Worm (Caenorhabditis elegans) whole organism, midembryonic: ENCODE results near the gene F59C12.4.

Source experiments
- T22C8.4 ChIP-seq: fragments of 200-800 bp; sonication (Bioruptor generic); IDR thresholded peaks from 2 replicates; pipeline ENCODE4 v1.3.6; 2022; ENCODE audit warnings: missing genetic modification characterization, missing compliant biosample characterization
- cog-1 ChIP-seq: sonication (generic microtip); optimal IDR thresholded peaks from 2 replicates; lab custom pipeline; 2016; ENCODE audit warnings: missing genetic modification characterization, missing compliant biosample characterization
- flt-1 ChIP-seq: fragments of 200-800 bp; sonication (Bioruptor generic); IDR thresholded peaks from 2 replicates; pipeline ENCODE4 v1.3.6; 2022; ENCODE audit warnings: missing genetic modification characterization, missing compliant biosample characterization
- klf-2 ChIP-seq: fragments of 200-800 bp; sonication (Bioruptor generic); conservative IDR thresholded peaks from 2 replicates; pipeline ENCODE4 v1.3.6; 2022; ENCODE audit warnings: missing genetic modification reagents, missing genetic modification characterization, missing compliant biosample characterization
- med-1 ChIP-seq: sonication (generic microtip); optimal IDR thresholded peaks from 2 replicates; lab custom pipeline; 2017; ENCODE audit warnings: missing genetic modification characterization, mild to moderate bottlenecking, missing compliant biosample characterization, antibody characterized with exemption, missing genetic modification reagents; ENCODE audit not compliant: insufficient read depth
- ref-1 ChIP-seq: fragments of 200-800 bp; sonication (Bioruptor generic); conservative IDR thresholded peaks from 2 replicates; pipeline ENCODE4 v1.3.6; 2022; ENCODE audit warnings: missing genetic modification reagents, missing genetic modification characterization, missing compliant biosample characterization
- tab-1 ChIP-seq: fragments of 200-800 bp; sonication (Bioruptor generic); IDR thresholded peaks from 2 replicates; pipeline ENCODE4 v1.3.6; 2022; ENCODE audit warnings: missing genetic modification characterization, missing compliant biosample characterization
- ztf-23 ChIP-seq: fragments of 200-800 bp; sonication (Bioruptor generic); IDR thresholded peaks from 2 replicates; pipeline ENCODE4 v1.3.6; 2022; ENCODE audit warnings: missing genetic modification reagents, missing genetic modification characterization, missing compliant biosample characterization
- ztf-29 ChIP-seq: fragments of 200-800 bp; sonication (Bioruptor generic); IDR thresholded peaks from 2 replicates; pipeline ENCODE4 v1.3.6; 2022; ENCODE audit warnings: missing genetic modification reagents, missing genetic modification characterization, missing compliant biosample characterization

Gene F59C12.4

ce11 chrX:16575262-16575661 is 27.2 kb downstream of the F59C12.4 start:
- TF ChIP-seq ref-1 (GFP tag; lab: Robert Waterston, UW) (no peak), flt-1 (GFP tag; lab: Robert Waterston, UW) (no peak), tab-1 (no peak), ztf-23 (GFP tag; lab: Robert Waterston, UW) (no peak), ztf-29 (GFP tag; lab: Robert Waterston, UW) (no peak), T22C8.4 (GFP tag; lab: Robert Waterston, UW) (no peak), med-1 (no peak), klf-2 (no peak), cog-1 (tag; lab: Kevin White, UChicago) (no peak)

DNA sequence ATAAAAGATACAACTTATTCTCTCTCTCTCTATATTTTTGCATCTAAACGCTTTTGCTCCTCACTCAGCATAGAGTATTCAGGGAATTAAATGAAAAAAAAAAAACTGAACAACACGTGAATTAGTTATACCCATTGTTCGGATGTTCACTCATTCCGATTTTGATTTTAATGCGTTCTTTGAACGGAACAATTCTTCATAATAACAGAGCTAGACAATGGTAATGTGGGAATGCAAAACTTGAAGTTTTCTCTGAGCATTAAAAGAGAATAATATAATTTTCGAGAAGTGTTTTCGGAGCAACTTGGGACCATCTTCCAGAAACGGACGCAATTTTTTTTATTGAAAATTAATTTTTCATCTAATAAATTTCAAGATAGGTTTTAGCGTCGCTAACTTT is 28.1 kb downstream of the F59C12.4 start:
- no peak for TF ChIP-seq ref-1 (GFP tag; lab: Robert Waterston, UW)
- TF ChIP-seq ztf-29 (GFP tag; lab: Robert Waterston, UW), result no peak
- TF ChIP-seq med-1, result no peak
- no peak for TF ChIP-seq T22C8.4 (GFP tag; lab: Robert Waterston, UW)
- no peak for TF ChIP-seq tab-1
- TF ChIP-seq cog-1 (tag; lab: Kevin White, UChicago), result no peak
- no peak for TF ChIP-seq klf-2
- no peak for TF ChIP-seq ztf-23 (GFP tag; lab: Robert Waterston, UW)
- no peak for TF ChIP-seq flt-1 (GFP tag; lab: Robert Waterston, UW)

- no peak for TF ChIP-seq klf-2
- no peak for TF ChIP-seq ztf-29 (GFP tag; lab: Robert Waterston, UW)
- no peak for TF ChIP-seq med-1
- no peak for TF ChIP-seq flt-1 (GFP tag; lab: Robert Waterston, UW)
- TF ChIP-seq ztf-23 (GFP tag; lab: Robert Waterston, UW), result no peak
Measured at ce11 chrX:16571877-16572276, 30.5 kb downstream of the F59C12.4 start.

ce11 chrX:16566358-16566757 is 36.1 kb downstream of the F59C12.4 start:
- no peak for TF ChIP-seq ztf-23 (GFP tag; lab: Robert Waterston, UW)

DNA sequence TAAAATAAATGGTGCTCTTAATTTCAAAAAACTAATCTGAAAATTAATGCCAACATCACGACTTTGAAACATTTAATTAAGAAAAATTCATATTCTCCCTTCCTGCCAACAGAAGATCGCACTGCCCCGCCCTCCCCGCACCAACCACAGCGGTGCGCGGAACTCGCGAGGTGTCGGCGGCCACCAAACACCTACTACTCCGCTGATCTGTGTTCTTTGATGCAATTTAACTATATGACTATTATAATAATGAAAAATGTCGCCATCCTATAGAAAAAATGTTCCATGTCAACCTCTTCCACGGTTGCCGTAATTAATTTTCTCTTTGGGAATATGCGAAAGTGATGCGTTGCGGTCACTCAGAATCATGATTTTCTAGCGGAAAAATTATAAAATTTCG is 36.6 kb downstream of the F59C12.4 start:
- TF ChIP-seq cog-1 (tag; lab: Kevin White, UChicago), result no peak
- no peak for TF ChIP-seq ref-1 (GFP tag; lab: Robert Waterston, UW)

DNA sequence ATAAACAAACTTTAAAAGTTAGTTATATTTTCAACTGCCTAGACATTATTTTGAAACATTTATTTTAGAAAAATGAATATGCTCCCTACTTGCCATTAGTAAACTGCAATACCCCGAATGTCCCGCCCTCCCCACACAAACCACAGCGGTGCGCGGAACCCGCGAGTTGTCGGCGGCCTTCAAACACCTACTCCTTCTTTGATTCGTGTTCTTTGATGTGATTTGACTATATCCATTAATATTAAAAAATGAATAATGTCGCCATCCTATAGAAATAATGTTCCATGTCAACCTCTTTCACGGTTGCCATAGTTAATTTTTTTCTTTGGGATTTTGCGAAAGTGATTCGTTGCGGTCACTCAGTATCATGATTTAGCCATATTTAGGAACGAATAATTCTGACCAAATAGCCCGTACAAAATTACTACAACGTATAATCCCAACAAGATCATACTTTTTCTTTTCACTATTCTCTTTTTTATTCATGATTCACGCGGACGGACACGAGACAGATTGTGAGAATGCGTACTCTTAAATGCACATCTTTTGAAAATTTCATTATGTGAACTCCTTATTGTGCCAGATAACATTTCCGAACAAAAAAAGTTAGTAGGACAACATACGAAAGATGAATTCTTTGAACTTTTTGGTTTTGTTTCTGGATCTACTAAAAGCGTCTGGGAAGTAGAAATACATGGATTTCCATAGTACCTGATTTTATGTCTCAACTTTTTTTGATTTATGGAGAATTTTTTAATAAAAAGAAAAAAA is 37.7 kb downstream of the F59C12.4 start:
- TF ChIP-seq tab-1 (no peak), klf-2 (no peak), ref-1 (GFP tag; lab: Robert Waterston, UW) (no peak), flt-1 (GFP tag; lab: Robert Waterston, UW) (0 out of 2 replicates have a peak, but pooled peaks have one; percentile 5), cog-1 (tag; lab: Kevin White, UChicago) (no peak), ztf-29 (GFP tag; lab: Robert Waterston, UW) (no peak), ztf-23 (GFP tag; lab: Robert Waterston, UW) (no peak)

DNA sequence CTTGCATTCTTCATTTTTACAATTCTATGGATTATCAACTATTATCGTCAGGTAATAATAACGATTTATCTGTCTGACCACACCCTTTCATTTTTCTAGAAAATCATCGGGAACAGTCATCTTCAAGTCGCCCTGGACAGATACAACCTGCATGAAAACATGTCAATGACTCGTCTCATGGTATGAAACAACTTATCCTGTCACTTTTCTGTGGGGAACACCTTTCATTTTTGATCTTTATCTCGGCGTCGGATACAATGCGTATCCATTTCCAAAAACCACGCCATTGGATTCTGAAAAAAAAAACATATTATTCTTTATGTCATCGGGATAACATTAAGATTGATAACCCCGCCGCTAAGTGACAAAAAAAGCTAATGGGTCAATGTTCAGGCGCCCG is 41.5 kb downstream of the F59C12.4 start:
- TF ChIP-seq med-1, result no peak
- no peak for TF ChIP-seq flt-1 (GFP tag; lab: Robert Waterston, UW)
- TF ChIP-seq T22C8.4 (GFP tag; lab: Robert Waterston, UW), result no peak
- no peak for TF ChIP-seq ztf-23 (GFP tag; lab: Robert Waterston, UW)
- no peak for TF ChIP-seq cog-1 (tag; lab: Kevin White, UChicago)
- TF ChIP-seq ztf-29 (GFP tag; lab: Robert Waterston, UW), result no peak
- no peak for TF ChIP-seq ref-1 (GFP tag; lab: Robert Waterston, UW)
- no peak for TF ChIP-seq tab-1
- TF ChIP-seq klf-2, result no peak

ce11 chrX:16559387-16559786 is 43.0 kb downstream of the F59C12.4 start:
- no peak for TF ChIP-seq flt-1 (GFP tag; lab: Robert Waterston, UW)
- TF ChIP-seq T22C8.4 (GFP tag; lab: Robert Waterston, UW), result no peak
- no peak for TF ChIP-seq cog-1 (tag; lab: Kevin White, UChicago)
- TF ChIP-seq klf-2, result no peak
- TF ChIP-seq ref-1 (GFP tag; lab: Robert Waterston, UW), result no peak
- no peak for TF ChIP-seq ztf-23 (GFP tag; lab: Robert Waterston, UW)

- 0 out of 2 replicates have a peak, but pooled peaks have one; percentile 16 for TF ChIP-seq ztf-23 (GFP tag; lab: Robert Waterston, UW)
- TF ChIP-seq cog-1 (tag; lab: Kevin White, UChicago), result no peak
- no peak for TF ChIP-seq ztf-29 (GFP tag; lab: Robert Waterston, UW)
- 0 out of 2 replicates have a peak, but pooled peaks have one; percentile 22 for TF ChIP-seq flt-1 (GFP tag; lab: Robert Waterston, UW)
- TF ChIP-seq tab-1, result peak; percentile 59; the same call in 1 of the 2 replicates
- TF ChIP-seq T22C8.4 (GFP tag; lab: Robert Waterston, UW), result 0 out of 2 replicates have a peak, but pooled peaks have one; percentile 12
Measured at ce11 chrX:16558776-16559175, 43.6 kb downstream of the F59C12.4 start.

DNA sequence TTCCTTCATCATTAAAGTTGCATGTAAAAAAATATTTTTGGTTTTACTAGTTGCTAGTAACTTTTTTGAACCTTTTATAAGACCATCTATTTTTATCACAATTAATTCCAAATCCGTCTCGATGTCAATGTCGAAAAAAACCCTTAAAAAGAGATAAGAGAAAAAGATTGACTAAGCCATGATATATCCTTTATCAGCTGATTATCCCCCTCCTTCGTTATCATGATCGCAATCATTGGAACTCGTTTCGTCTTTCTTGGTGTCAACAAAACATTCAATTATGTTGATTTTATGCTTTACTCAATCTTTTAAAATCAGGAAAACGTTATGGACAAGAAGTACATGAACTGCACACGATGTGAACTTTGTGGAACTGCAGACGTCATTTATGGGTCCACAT is 44.3 kb downstream of the F59C12.4 start, which contains the start of gene K08B5.1:
K08B5.1 (plus strand) TSS at position 318 of the 400 bp plus-strand sequence.
- TF ChIP-seq ztf-23 (GFP tag; lab: Robert Waterston, UW), result no peak
- no peak for TF ChIP-seq T22C8.4 (GFP tag; lab: Robert Waterston, UW)
- TF ChIP-seq ztf-29 (GFP tag; lab: Robert Waterston, UW), result no peak
- no peak for TF ChIP-seq ref-1 (GFP tag; lab: Robert Waterston, UW)
- no peak for TF ChIP-seq med-1
- no peak for TF ChIP-seq tab-1
- no peak for TF ChIP-seq flt-1 (GFP tag; lab: Robert Waterston, UW)
- TF ChIP-seq klf-2, result no peak
